Fruit fly (Drosophila melanogaster): Measurements from ENCODE around the gene CG13847.

The CG13847 gene

DNA sequence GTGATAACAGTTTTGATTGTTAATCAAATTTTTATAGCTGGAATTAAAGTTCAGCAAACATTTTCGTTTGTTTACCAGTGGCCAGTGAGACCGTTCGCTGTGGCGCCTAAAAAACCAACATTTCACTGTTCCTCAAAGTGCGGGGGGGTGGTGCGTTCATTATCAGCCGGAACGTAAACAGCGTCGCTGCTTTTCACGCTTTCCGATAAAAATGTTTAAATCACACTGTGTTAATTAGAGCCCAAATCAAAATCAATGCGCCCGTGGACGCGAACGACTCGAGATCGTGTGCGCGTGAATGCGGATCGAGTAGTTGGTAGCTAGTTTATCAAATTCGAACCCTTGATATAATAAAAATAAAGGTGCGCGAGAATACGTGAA is 11.9 kb upstream of the CG13847 start, which contains the start of gene CG34376 (continued):
- TF ChIP-seq HLH3B (GFP tag; IDR thresholded peaks at IDR 0.05): peak; percentile 23; the same call in 1 of the 2 replicates
- TF ChIP-seq gfzf (GFP tag; optimal IDR thresholded peaks at IDR 0.05): peak; percentile 87
- TF ChIP-seq lov (optimal IDR thresholded peaks at IDR 0.05): no peak
- TF ChIP-seq lov (GFP tag; IDR thresholded peaks at IDR 0.05): 0 out of 3 replicates have a peak, but pooled peaks have one; percentile 45
- no peak for TF ChIP-seq eve (GFP tag; optimal IDR thresholded peaks at IDR 0.05)
- TF ChIP-seq unc-4 (GFP tag; IDR thresholded peaks at IDR 0.05; ENCODE audit: partially characterized antibody): no peak
- no peak for TF ChIP-seq CG12299 (tag; optimal IDR thresholded peaks at IDR 0.05)
- peak; percentile 45 for TF ChIP-seq CG6813 (GFP tag; optimal IDR thresholded peaks at IDR 0.05)
- TF ChIP-seq CG2889 (GFP tag; IDR thresholded peaks at IDR 0.05): peak; percentile 58
- TF ChIP-seq az2 (GFP tag; optimal IDR thresholded peaks at IDR 0.05): peak; percentile 5
- peak; percentile 58 for TF ChIP-seq ssp (GFP tag; IDR thresholded peaks at IDR 0.05)
- no peak for TF ChIP-seq pnt (GFP tag; optimal IDR thresholded peaks at IDR 0.05)
- TF ChIP-seq h (optimal IDR thresholded peaks at IDR 0.05): no peak
- no peak for TF ChIP-seq Usf (GFP tag; optimal IDR thresholded peaks at IDR 0.05)
- peak; percentile 9 for TF ChIP-seq Mad (GFP tag; optimal IDR thresholded peaks at IDR 0.05)
- no peak for TF ChIP-seq run (tag; optimal IDR thresholded peaks at IDR 0.05)
- TF ChIP-seq TFAM (GFP tag; optimal IDR thresholded peaks at IDR 0.05): no peak
- TF ChIP-seq hbn (GFP tag; IDR thresholded peaks at IDR 0.05; ENCODE audit: partially characterized antibody): no peak
- TF ChIP-seq CG8281 (tag; optimal IDR thresholded peaks at IDR 0.05): no peak
- peak; percentile 36; the same call in 1 of the 2 replicates for TF ChIP-seq amos (GFP tag; IDR thresholded peaks at IDR 0.05; ENCODE audit: partially characterized antibody)
- TF ChIP-seq CG2678 (tag; optimal IDR thresholded peaks at IDR 0.05): peak; percentile 38
- TF ChIP-seq Hr39 (optimal IDR thresholded peaks at IDR 0.05): no peak
- peak; percentile 41 for TF ChIP-seq grau (tag; optimal IDR thresholded peaks at IDR 0.05)
- TF ChIP-seq Dad (GFP tag; optimal IDR thresholded peaks at IDR 0.05): no peak
- TF ChIP-seq wor (GFP tag; IDR thresholded peaks at IDR 0.05): no peak
- no peak for TF ChIP-seq dimm (GFP tag; IDR thresholded peaks at IDR 0.05)
- no peak for TF ChIP-seq Mes4 (GFP tag; optimal IDR thresholded peaks at IDR 0.05)
- peak; percentile 7; the same call in 1 of the 2 replicates for TF ChIP-seq CG11247 (GFP tag; IDR thresholded peaks at IDR 0.05)
- no peak for TF ChIP-seq Doc2 (GFP tag; IDR thresholded peaks at IDR 0.05)
- peak; percentile 45 for TF ChIP-seq lmd (GFP tag; IDR thresholded peaks at IDR 0.05)
- TF ChIP-seq CG14965 (GFP tag; optimal IDR thresholded peaks at IDR 0.05; ENCODE audit: borderline replicate concordance): no peak
- TF ChIP-seq ato (GFP tag; IDR thresholded peaks at IDR 0.05; ENCODE audit: partially characterized antibody): peak; percentile 44; the same call in 1 of the 2 replicates
- TF ChIP-seq psq (GFP tag; optimal IDR thresholded peaks at IDR 0.05): peak; percentile 85
- peak; percentile 12 for TF ChIP-seq Antp (GFP tag; optimal IDR thresholded peaks at IDR 0.05)
- TF ChIP-seq Scr (GFP tag; IDR thresholded peaks at IDR 0.05; ENCODE audit: partially characterized antibody): no peak
- TF ChIP-seq fd102C (GFP tag; optimal IDR thresholded peaks at IDR 0.05): no peak
- TF ChIP-seq Nf-YC (tag; optimal IDR thresholded peaks at IDR 0.05): peak; percentile 54
- no peak for TF ChIP-seq NC2α (GFP tag; optimal IDR thresholded peaks at IDR 0.05)
- no peak for TF ChIP-seq org-1 (GFP tag; optimal IDR thresholded peaks at IDR 0.05)
- peak; percentile 72 for TF ChIP-seq CG14710 (tag; optimal IDR thresholded peaks at IDR 0.05)
- TF ChIP-seq scrt (GFP tag; optimal IDR thresholded peaks at IDR 0.05): peak; percentile 18
- TF ChIP-seq otp (GFP tag; IDR thresholded peaks at IDR 0.05): peak; percentile 78; the same call in 2 of the 3 replicates
- peak; percentile 45 for TF ChIP-seq pb (GFP tag; optimal IDR thresholded peaks at IDR 0.05)
- TF ChIP-seq Dip3 (GFP tag; optimal IDR thresholded peaks at IDR 0.05): no peak
- TF ChIP-seq CG9215 (GFP tag; IDR thresholded peaks at IDR 0.05): 0 out of 2 replicates have a peak, but pooled peaks have one; percentile 5
- no peak for TF ChIP-seq CG12744 (GFP tag; optimal IDR thresholded peaks at IDR 0.05)
- TF ChIP-seq gcm2 (GFP tag; optimal IDR thresholded peaks at IDR 0.05): no peak
- no peak for TF ChIP-seq CG3065 (GFP tag; optimal IDR thresholded peaks at IDR 0.05)
- TF ChIP-seq tna (GFP tag; IDR thresholded peaks at IDR 0.05; ENCODE audit: partially characterized antibody): no peak; the same call in 1 of the 2 replicates
- TF ChIP-seq br (optimal IDR thresholded peaks at IDR 0.05): no peak
- TF ChIP-seq CG8478 (optimal IDR thresholded peaks at IDR 0.05): no peak
- TF ChIP-seq Lhr (GFP tag; optimal IDR thresholded peaks at IDR 0.05): peak; percentile 33
- TF ChIP-seq D19A (tag; optimal IDR thresholded peaks at IDR 0.05): no peak

Data from whole organism, embryonic.